Fruit fly (Drosophila melanogaster): ENCODE results near the gene Nab2.

dm6 chr3R:24319632-24320341, 1.6 kb upstream of the Nab2 start:
- TF ChIP-seq Sox14 (GFP tag; optimal IDR thresholded peaks at IDR 0.05) (no peak), OdsH (GFP tag; optimal IDR thresholded peaks at IDR 0.05) (no peak), Ets21C (GFP tag; optimal IDR thresholded peaks at IDR 0.05) (no peak), Sox102F (GFP tag; optimal IDR thresholded peaks at IDR 0.05) (no peak), ss (GFP tag; optimal IDR thresholded peaks at IDR 0.05) (no peak), cyc (GFP tag; optimal IDR thresholded peaks at IDR 0.05) (no peak), Met (GFP tag; optimal IDR thresholded peaks at IDR 0.05) (no peak), Hr4 (GFP tag; optimal IDR thresholded peaks at IDR 0.05) (no peak), spab (GFP tag; optimal IDR thresholded peaks at IDR 0.05) (no peak), dsx (GFP tag; optimal IDR thresholded peaks at IDR 0.05; ENCODE audit: poor library complexity, severe bottlenecking) (no peak), CG6808 (GFP tag; optimal IDR thresholded peaks at IDR 0.05) (no peak), CG6792 (GFP tag; optimal IDR thresholded peaks at IDR 0.05) (no peak), Ets96B (tag; optimal IDR thresholded peaks at IDR 0.05) (no peak)

All from whole organism, prepupa.